Worm (Caenorhabditis elegans): ENCODE data around the gene scl-9.

scl-9 gene

DNA sequence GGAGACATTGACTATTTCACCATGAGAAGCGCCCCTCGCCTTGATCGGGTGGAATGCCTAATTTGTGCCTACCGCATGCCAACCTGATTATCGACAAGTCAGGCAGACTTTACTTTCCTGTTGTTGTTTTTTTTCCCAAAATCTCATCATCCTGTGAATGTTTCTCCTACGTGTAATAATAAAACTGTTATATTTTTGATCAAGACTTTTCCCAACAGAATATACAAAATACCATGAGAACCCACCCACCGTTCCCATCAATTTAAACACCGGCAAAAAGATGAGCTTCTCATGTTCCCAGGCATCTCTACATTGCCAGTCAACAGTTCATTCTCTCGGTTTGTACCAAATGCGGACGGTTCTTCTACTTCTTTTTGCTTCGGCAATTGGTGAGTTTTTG lies at the start of gene scl-9:
Gene scl-9, plus strand, starts transcription at position 301 of the 400 bp plus-strand sequence.
- TF ChIP-seq zim-3 (tag; optimal IDR thresholded peaks at IDR 0.05) (no peak), Y53F4B.3 (GFP tag; IDR thresholded peaks at IDR 0.05) (no peak), attf-6 (GFP tag; IDR thresholded peaks at IDR 0.05) (no peak), zfh-2 (GFP tag; conservative IDR thresholded peaks at IDR 0.05) (no peak), ztf-18 (tag; optimal IDR thresholded peaks at IDR 0.05) (no peak), mes-4 (tag; optimal IDR thresholded peaks at IDR 0.05) (no peak), Y95B8A.8 (GFP tag; IDR thresholded peaks at IDR 0.05) (no peak), F37B4.10 (GFP tag; IDR thresholded peaks at IDR 0.05) (no peak), ceh-27 (GFP tag; optimal IDR thresholded peaks at IDR 0.05) (no peak), somi-1 (GFP tag; optimal IDR thresholded peaks at IDR 0.05) (no peak), hsf-1 (GFP tag; IDR thresholded peaks at IDR 0.05) (no peak), B0261.1 (tag; optimal IDR thresholded peaks at IDR 0.05) (no peak), C17E4.6 (GFP tag; IDR thresholded peaks at IDR 0.05) (no peak), sdz-38 (tag; optimal IDR thresholded peaks at IDR 0.05) (no peak), ekl-4 (GFP tag; IDR thresholded peaks at IDR 0.05) (no peak), mel-28 (tag; optimal IDR thresholded peaks at IDR 0.05; ENCODE audit: borderline replicate concordance) (no peak), K12H6.12 (tag; optimal IDR thresholded peaks at IDR 0.05) (no peak), gei-17 (GFP tag; optimal IDR thresholded peaks at IDR 0.05) (no peak)

DNA sequence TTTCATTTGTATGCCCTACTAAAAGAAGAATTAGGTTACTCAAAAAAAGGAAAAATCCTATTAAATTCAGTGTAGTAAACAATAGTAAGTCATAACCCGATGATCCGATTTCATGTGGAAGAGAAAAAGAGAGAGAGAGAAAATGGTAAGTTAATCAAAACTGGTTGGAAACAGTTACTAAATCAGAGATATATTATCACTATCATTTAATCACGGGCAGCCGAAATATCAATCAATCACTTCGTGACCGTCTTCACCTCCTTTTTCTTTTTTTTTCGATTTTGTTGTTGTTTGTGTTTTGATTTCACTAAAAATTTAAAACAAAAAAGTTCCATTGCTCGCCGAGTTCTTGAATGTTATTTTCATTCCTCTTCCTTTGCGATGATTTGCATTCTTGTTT lies 49.4 kb upstream of the scl-9 start:
- TF ChIP-seq aptf-3 (GFP tag; IDR thresholded peaks at IDR 0.05) (no peak), snpc-1.1 (tag; optimal IDR thresholded peaks at IDR 0.05; ENCODE audit: insufficient read depth) (no peak), B0035.1 (tag; optimal IDR thresholded peaks at IDR 0.05) (no peak), madf-6 (GFP tag; IDR thresholded peaks at IDR 0.05) (no peak), rcor-1 (GFP tag; IDR thresholded peaks at IDR 0.05) (no peak), hsf-1 (GFP tag; IDR thresholded peaks at IDR 0.05) (no peak), chd-7 (tag; optimal IDR thresholded peaks at IDR 0.05) (no peak), lsl-1 (GFP tag; optimal IDR thresholded peaks at IDR 0.05) (no peak), ztf-3 (GFP tag; optimal IDR thresholded peaks at IDR 0.05) (no peak), snpc-1.3 (tag; optimal IDR thresholded peaks at IDR 0.05; ENCODE audit: insufficient read depth) (no peak), tbp1 (GFP tag; optimal IDR thresholded peaks at IDR 0.05) (no peak), F57A8.1 (GFP tag; optimal IDR thresholded peaks at IDR 0.05) (no peak), tlf-1 (GFP tag; optimal IDR thresholded peaks at IDR 0.05) (no peak), pbrm-1 (GFP tag; IDR thresholded peaks at IDR 0.05) (no peak), sea-2 (GFP tag; IDR thresholded peaks at IDR 0.05) (no peak), attf-3 (GFP tag; conservative IDR thresholded peaks at IDR 0.05) (no peak), somi-1 (GFP tag; optimal IDR thresholded peaks at IDR 0.05) (no peak), ztf-18 (tag; optimal IDR thresholded peaks at IDR 0.05) (no peak), dox-1 (GFP tag; IDR thresholded peaks at IDR 0.05) (no peak), bed-1 (GFP tag; IDR thresholded peaks at IDR 0.05) (no peak)

ce11 chrIV:12999087-12999486 lies 47.9 kb upstream of the scl-9 start:
- no peak for TF ChIP-seq F37B4.10 (GFP tag; IDR thresholded peaks at IDR 0.05)
- no peak for TF ChIP-seq lin-26 (GFP tag; IDR thresholded peaks at IDR 0.05)
- TF ChIP-seq Y95B8A.8 (GFP tag; IDR thresholded peaks at IDR 0.05), result no peak
- no peak for TF ChIP-seq mel-28 (tag; optimal IDR thresholded peaks at IDR 0.05; ENCODE audit: borderline replicate concordance)
- no peak for TF ChIP-seq hrde-1 (tag; optimal IDR thresholded peaks at IDR 0.05; ENCODE audit: borderline replicate concordance)
- no peak for TF ChIP-seq let-526 (GFP tag; IDR thresholded peaks at IDR 0.05)
- TF ChIP-seq bed-2 (GFP tag; IDR thresholded peaks at IDR 0.05), result no peak
- no peak for TF ChIP-seq chd-7 (tag; optimal IDR thresholded peaks at IDR 0.05)
- no peak for TF ChIP-seq rpc-1 (optimal IDR thresholded peaks at IDR 0.05)
- no peak for TF ChIP-seq rpc-1 (tag; optimal IDR thresholded peaks at IDR 0.05)
- no peak for TF ChIP-seq Y79H2A.3 (GFP tag; conservative IDR thresholded peaks at IDR 0.05)
- no peak for TF ChIP-seq rec-8 (tag; optimal IDR thresholded peaks at IDR 0.05)
- no peak for TF ChIP-seq tbp1 (GFP tag; optimal IDR thresholded peaks at IDR 0.05)
- TF ChIP-seq lsy-27 (tag; optimal IDR thresholded peaks at IDR 0.05; ENCODE audit: borderline replicate concordance, insufficient read depth), result no peak
- TF ChIP-seq ekl-4 (GFP tag; IDR thresholded peaks at IDR 0.05), result no peak
- no peak for TF ChIP-seq tlf-1 (GFP tag; optimal IDR thresholded peaks at IDR 0.05)

Measured in whole organism, young adult.